Worm (Caenorhabditis elegans): Measurements from ENCODE around the gene vmo-1.

ce11 chrV:20595653-20596052 lies 42.8 kb upstream of the vmo-1 start, which contains the start of gene F26F2.11:
- TF ChIP-seq cog-1 (tag; optimal IDR thresholded peaks at IDR 0.05) (no peak), T22C8.4 (GFP tag; IDR thresholded peaks at IDR 0.05) (no peak), flt-1 (GFP tag; IDR thresholded peaks at IDR 0.05) (no peak), ztf-29 (GFP tag; IDR thresholded peaks at IDR 0.05) (no peak), klf-2 (GFP tag; conservative IDR thresholded peaks at IDR 0.05) (no peak), ztf-23 (GFP tag; IDR thresholded peaks at IDR 0.05) (no peak), ref-1 (GFP tag; conservative IDR thresholded peaks at IDR 0.05) (no peak), tab-1 (GFP tag; IDR thresholded peaks at IDR 0.05) (no peak), med-1 (GFP tag; optimal IDR thresholded peaks at IDR 0.05; ENCODE audit: insufficient read depth) (no peak)
